Comparison of ENCODE assay signal across 1 fruit fly cellular context in genomic region chrX:16723203-16724173, dm6.
TF ChIP-seq lines count a peak whose summit lies in the region.

No protein-coding gene starts in this region.

TF ChIP-seq in whole organism, embryonic, 481 proteins besides CTCF, POLR2A, EP300 and RAD21 (continued from another document):
- TF ChIP-seq Gug (GFP tag; IDR thresholded peaks at IDR 0.05; lab: Robert Waterston, UW) (peak; percentile 12; the same call in 1 of the 4 replicates), Dek (tag; optimal IDR thresholded peaks at IDR 0.05; lab: Kevin White, UChicago) (peak; percentile 76), p53 (GFP tag; optimal IDR thresholded peaks at IDR 0.05; lab: Kevin White, UChicago) (no peak), sim (GFP tag; IDR thresholded peaks at IDR 0.05; lab: Robert Waterston, UW) (no peak; the same call in 1 of the 2 replicates), MBD-R2 (GFP tag; IDR thresholded peaks at IDR 0.05; lab: Robert Waterston, UW) (peak; percentile 15; the same call in 1 of the 2 replicates), vfl (GFP tag; optimal IDR thresholded peaks at IDR 0.05; lab: Kevin White, UChicago) (peak; percentile 37), Vsx1 (GFP tag; optimal IDR thresholded peaks at IDR 0.05; lab: Kevin White, UChicago) (peak; percentile 51), otp (GFP tag; IDR thresholded peaks at IDR 0.05; lab: Robert Waterston, UW) (peak; percentile 36; the same call in 1 of the 3 replicates), lilli (GFP tag; optimal IDR thresholded peaks at IDR 0.05; lab: Kevin White, UChicago) (peak; percentile 74), CG14710 (tag; optimal IDR thresholded peaks at IDR 0.05; lab: Kevin White, UChicago) (peak; percentile 31), dan (GFP tag; IDR thresholded peaks at IDR 0.05; lab: Robert Waterston, UW) (no peak), caup (GFP tag; optimal IDR thresholded peaks at IDR 0.05; lab: Kevin White, UChicago; ENCODE audit: severe bottlenecking) (peak; percentile 28), CG8388 (GFP tag; optimal IDR thresholded peaks at IDR 0.05; lab: Kevin White, UChicago) (peak; percentile 80), CG10543 (GFP tag; optimal IDR thresholded peaks at IDR 0.05; lab: Kevin White, UChicago) (peak; percentile 38), CG9609 (GFP tag; optimal IDR thresholded peaks at IDR 0.05; lab: Kevin White, UChicago) (peak; percentile 18), Atf3 (GFP tag; optimal IDR thresholded peaks at IDR 0.05; lab: Kevin White, UChicago) (peak; percentile 27), CG2889 (GFP tag; IDR thresholded peaks at IDR 0.05; lab: Robert Waterston, UW) (no peak), chif (GFP tag; optimal IDR thresholded peaks at IDR 0.05; lab: Kevin White, UChicago) (peak; percentile 41 to 58), maf-S (GFP tag; optimal IDR thresholded peaks at IDR 0.05; lab: Kevin White, UChicago) (peak; percentile 46), CG12659 (GFP tag; optimal IDR thresholded peaks at IDR 0.05; lab: Kevin White, UChicago) (peak; percentile 80), CG13624 (GFP tag; optimal IDR thresholded peaks at IDR 0.05; lab: Kevin White, UChicago) (no peak), Camta (GFP tag; optimal IDR thresholded peaks at IDR 0.05; lab: Kevin White, UChicago) (peak; percentile 68), CrebB (tag; optimal IDR thresholded peaks at IDR 0.05; lab: Kevin White, UChicago) (peak; percentile 43), CG18476 (GFP tag; optimal IDR thresholded peaks at IDR 0.05; lab: Kevin White, UChicago) (peak; percentile 6), CG4328 (GFP tag; optimal IDR thresholded peaks at IDR 0.05; lab: Kevin White, UChicago) (no peak), hbn (GFP tag; IDR thresholded peaks at IDR 0.05; lab: Robert Waterston, UW; ENCODE audit: partially characterized antibody) (no peak), ftz-f1 (GFP tag; optimal IDR thresholded peaks at IDR 0.05; lab: Kevin White, UChicago) (no peak), CG12104 (GFP tag; optimal IDR thresholded peaks at IDR 0.05; lab: Kevin White, UChicago) (peak; percentile 37), CG18619 (GFP tag; optimal IDR thresholded peaks at IDR 0.05; lab: Kevin White, UChicago) (peak; percentile 81), chinmo (GFP tag; IDR thresholded peaks at IDR 0.05; lab: Robert Waterston, UW; ENCODE audit: partially characterized antibody) (0 out of 4 replicates have a peak, but pooled peaks have one; percentile 53), Pdp1 (GFP tag; optimal IDR thresholded peaks at IDR 0.05; lab: Kevin White, UChicago) (peak; percentile 34 to 35), ro (GFP tag; IDR thresholded peaks at IDR 0.05; lab: Robert Waterston, UW) (peak; percentile 26; the same call in 1 of the 2 replicates), ap (GFP tag; IDR thresholded peaks at IDR 0.05; lab: Robert Waterston, UW) (0 out of 2 replicates have a peak, but pooled peaks have one; percentile 10), zfh1 (GFP tag; IDR thresholded peaks at IDR 0.05; lab: Robert Waterston, UW) (peak; percentile 60; the same call in 1 of the 3 replicates), tap (tag; optimal IDR thresholded peaks at IDR 0.05; lab: Kevin White, UChicago) (peak; percentile 19), vvl (GFP tag; IDR thresholded peaks at IDR 0.05; lab: Robert Waterston, UW) (peak; percentile 51), CG5245 (GFP tag; optimal IDR thresholded peaks at IDR 0.05; lab: Kevin White, UChicago) (no peak), CG9437 (GFP tag; optimal IDR thresholded peaks at IDR 0.05; lab: Kevin White, UChicago) (peak; percentile 73), crp (GFP tag; optimal IDR thresholded peaks at IDR 0.05; lab: Kevin White, UChicago) (peak in 1 of 2 experiments; percentile 63), dmrt99B (tag; optimal IDR thresholded peaks at IDR 0.05; lab: Kevin White, UChicago) (peak; percentile 71), CG18764 (GFP tag; optimal IDR thresholded peaks at IDR 0.05; lab: Kevin White, UChicago) (peak; percentile 10), Rx (GFP tag; IDR thresholded peaks at IDR 0.05; lab: Robert Waterston, UW) (peak; percentile 51; the same call in 1 of the 2 replicates), pum (GFP tag; optimal IDR thresholded peaks at IDR 0.05; lab: Kevin White, UChicago) (peak; percentile 10), Atf-2 (GFP tag; optimal IDR thresholded peaks at IDR 0.05; lab: Kevin White, UChicago) (peak; percentile 59), sug (tag; optimal IDR thresholded peaks at IDR 0.05; lab: Kevin White, UChicago) (peak; percentile 47), CG6765 (GFP tag; optimal IDR thresholded peaks at IDR 0.05; lab: Kevin White, UChicago) (no peak), hth (optimal IDR thresholded peaks at IDR 0.05; lab: Kevin White, UChicago) (no peak), eve (GFP tag; optimal IDR thresholded peaks at IDR 0.05; lab: Kevin White, UChicago) (peak in 1 of 2 experiments; percentile 72), CG11398 (GFP tag; optimal IDR thresholded peaks at IDR 0.05; lab: Kevin White, UChicago) (no peak), zen2 (GFP tag; IDR thresholded peaks at IDR 0.05; lab: Robert Waterston, UW; ENCODE audit: partially characterized antibody) (no peak), ssp (GFP tag; IDR thresholded peaks at IDR 0.05; lab: Robert Waterston, UW) (peak; percentile 23; the same call in 1 of the 2 replicates), NC2β (GFP tag; optimal IDR thresholded peaks at IDR 0.05; lab: Kevin White, UChicago) (peak; percentile 21), kay (GFP tag; optimal IDR thresholded peaks at IDR 0.05; lab: Kevin White, UChicago) (peak; percentile 21), wdn (GFP tag; IDR thresholded peaks at IDR 0.05; lab: Robert Waterston, UW) (peak; percentile 53), Ptx1 (GFP tag; IDR thresholded peaks at IDR 0.05; lab: Robert Waterston, UW) (peak; percentile 71), pan (optimal IDR thresholded peaks at IDR 0.05; lab: Kevin White, UChicago) (no peak), pan (GFP tag; optimal IDR thresholded peaks at IDR 0.05 in 1 of 2, IDR thresholded peaks at IDR 0.05 in 1 of 2) (peak in 1 of 2 experiments; percentile 53), Hr51 (GFP tag; optimal IDR thresholded peaks at IDR 0.05; lab: Kevin White, UChicago) (peak in 1 of 2 experiments; percentile 89), Max (GFP tag; optimal IDR thresholded peaks at IDR 0.05; lab: Kevin White, UChicago) (peak; percentile 8), CG4424 (GFP tag; optimal IDR thresholded peaks at IDR 0.05; lab: Kevin White, UChicago) (peak; percentile 8), z (GFP tag; IDR thresholded peaks at IDR 0.05; lab: Robert Waterston, UW) (no peak), knrl (GFP tag; IDR thresholded peaks at IDR 0.05; lab: Robert Waterston, UW; ENCODE audit: partially characterized antibody) (no peak), fu2 (GFP tag; optimal IDR thresholded peaks at IDR 0.05; lab: Kevin White, UChicago) (peak; percentile 3), CG15073 (GFP tag; optimal IDR thresholded peaks at IDR 0.05; lab: Kevin White, UChicago) (no peak), Fer3 (tag; optimal IDR thresholded peaks at IDR 0.05; lab: Kevin White, UChicago) (peak; percentile 58), slou (GFP tag; optimal IDR thresholded peaks at IDR 0.05; lab: Kevin White, UChicago) (peak; percentile 10), CG30403 (GFP tag; optimal IDR thresholded peaks at IDR 0.05; lab: Kevin White, UChicago) (peak; percentile 83), E2f1 (GFP tag; IDR thresholded peaks at IDR 0.05; lab: Robert Waterston, UW) (peak; percentile 68), HmgZ (tag; optimal IDR thresholded peaks at IDR 0.05; lab: Kevin White, UChicago) (peak; percentile 59), CG8089 (GFP tag; optimal IDR thresholded peaks at IDR 0.05; lab: Kevin White, UChicago) (no peak), CG31365 (tag; optimal IDR thresholded peaks at IDR 0.05; lab: Kevin White, UChicago) (no peak), Eip74EF (GFP tag; optimal IDR thresholded peaks at IDR 0.05; lab: Kevin White, UChicago) (peak in 1 of 2 experiments; percentile 49), CG13424 (tag; optimal IDR thresholded peaks at IDR 0.05; lab: Kevin White, UChicago) (peak; percentile 85), CG43689 (GFP tag; IDR thresholded peaks at IDR 0.05; lab: Robert Waterston, UW) (peak; percentile 19; the same call in 1 of the 2 replicates), CG3407 (GFP tag; optimal IDR thresholded peaks at IDR 0.05; lab: Kevin White, UChicago) (peak; percentile 63), ind (GFP tag; optimal IDR thresholded peaks at IDR 0.05; lab: Kevin White, UChicago) (peak; percentile 34), sens (GFP tag; lab: Kevin White, UChicago) (peak; percentile 96), CG3163 (GFP tag; optimal IDR thresholded peaks at IDR 0.05; lab: Kevin White, UChicago) (no peak), CG2712 (tag; optimal IDR thresholded peaks at IDR 0.05; lab: Kevin White, UChicago) (peak; percentile 76), fd64A (GFP tag; optimal IDR thresholded peaks at IDR 0.05; lab: Kevin White, UChicago) (no peak), Kr (GFP tag; optimal IDR thresholded peaks at IDR 0.05; lab: Kevin White, UChicago) (no peak), CG7839 (tag; optimal IDR thresholded peaks at IDR 0.05; lab: Kevin White, UChicago) (peak; percentile 73), CG3281 (GFP tag; optimal IDR thresholded peaks at IDR 0.05; lab: Kevin White, UChicago) (peak; percentile 52), HLH3B (GFP tag; IDR thresholded peaks at IDR 0.05; lab: Robert Waterston, UW) (peak; percentile 54), H15 (GFP tag; IDR thresholded peaks at IDR 0.05; lab: Robert Waterston, UW) (peak; percentile 63; the same call in 1 of the 3 replicates), CG8944 (GFP tag; optimal IDR thresholded peaks at IDR 0.05; lab: Kevin White, UChicago) (peak; percentile 32), CG33557 (GFP tag; optimal IDR thresholded peaks at IDR 0.05; lab: Kevin White, UChicago) (peak; percentile 31), Nf-YC (tag; optimal IDR thresholded peaks at IDR 0.05; lab: Kevin White, UChicago) (peak; percentile 51), Blimp-1 (GFP tag; optimal IDR thresholded peaks at IDR 0.05; lab: Kevin White, UChicago) (peak; percentile 52), CG18262 (tag; optimal IDR thresholded peaks at IDR 0.05; lab: Kevin White, UChicago) (peak; percentile 73), disco-r (GFP tag; optimal IDR thresholded peaks at IDR 0.05; lab: Kevin White, UChicago) (peak; percentile 35), lola (GFP tag; optimal IDR thresholded peaks at IDR 0.05; lab: Kevin White, UChicago) (peak in 1 of 3 experiments; percentile 71), CG7786 (GFP tag; optimal IDR thresholded peaks at IDR 0.05; lab: Kevin White, UChicago) (peak; percentile 35), CG32532 (GFP tag; IDR thresholded peaks at IDR 0.05; lab: Robert Waterston, UW) (peak; percentile 80), CG11504 (tag; optimal IDR thresholded peaks at IDR 0.05; lab: Kevin White, UChicago) (peak; percentile 86), CG14965 (GFP tag; optimal IDR thresholded peaks at IDR 0.05; lab: Kevin White, UChicago; ENCODE audit: borderline replicate concordance) (no peak), bbx (GFP tag; IDR thresholded peaks at IDR 0.05; lab: Robert Waterston, UW; ENCODE audit: partially characterized antibody) (no peak), CG17385 (GFP tag; optimal IDR thresholded peaks at IDR 0.05; lab: Kevin White, UChicago) (peak; percentile 79), CG12744 (GFP tag; optimal IDR thresholded peaks at IDR 0.05; lab: Kevin White, UChicago) (peak; percentile 32), CG1529 (GFP tag; optimal IDR thresholded peaks at IDR 0.05; lab: Kevin White, UChicago) (peak; percentile 67), CG10209 (GFP tag; optimal IDR thresholded peaks at IDR 0.05; lab: Kevin White, UChicago) (peak; percentile 51), CG2678 (tag; optimal IDR thresholded peaks at IDR 0.05; lab: Kevin White, UChicago) (peak; percentile 76), lab (GFP tag; optimal IDR thresholded peaks at IDR 0.05; lab: Kevin White, UChicago) (peak; percentile 78), slbo (GFP tag; IDR thresholded peaks at IDR 0.05; lab: Robert Waterston, UW) (peak; percentile 73), CG42726 (GFP tag; IDR thresholded peaks at IDR 0.05; lab: Robert Waterston, UW; ENCODE audit: partially characterized antibody) (no peak), CG10147 (GFP tag; optimal IDR thresholded peaks at IDR 0.05; lab: Kevin White, UChicago) (peak; percentile 43), unpg (GFP tag; optimal IDR thresholded peaks at IDR 0.05; lab: Kevin White, UChicago) (peak; percentile 88), CG14441 (GFP tag; IDR thresholded peaks at IDR 0.05; lab: Robert Waterston, UW) (peak; percentile 48), CG12769 (tag; optimal IDR thresholded peaks at IDR 0.05; lab: Kevin White, UChicago) (peak; percentile 38), tx (GFP tag; optimal IDR thresholded peaks at IDR 0.05; lab: Kevin White, UChicago) (peak; percentile 9), chn (GFP tag; optimal IDR thresholded peaks at IDR 0.05; lab: Kevin White, UChicago) (peak; percentile 40), org-1 (GFP tag; optimal IDR thresholded peaks at IDR 0.05; lab: Kevin White, UChicago) (peak; percentile 84), scrt (GFP tag; optimal IDR thresholded peaks at IDR 0.05; lab: Kevin White, UChicago) (peak; percentile 24), nom (GFP tag; optimal IDR thresholded peaks at IDR 0.05; lab: Kevin White, UChicago) (peak; percentile 90), dmrt11E (tag; optimal IDR thresholded peaks at IDR 0.05; lab: Kevin White, UChicago) (peak; percentile 69), CG31224 (GFP tag; IDR thresholded peaks at IDR 0.05; lab: Robert Waterston, UW) (peak; percentile 35), Mad (GFP tag; optimal IDR thresholded peaks at IDR 0.05; lab: Kevin White, UChicago) (peak; percentile 38), B-H1 (GFP tag; IDR thresholded peaks at IDR 0.05; lab: Robert Waterston, UW) (peak; percentile 54), CG5180 (GFP tag; optimal IDR thresholded peaks at IDR 0.05; lab: Kevin White, UChicago) (peak; percentile 50), Hsf (GFP tag; optimal IDR thresholded peaks at IDR 0.05; lab: Kevin White, UChicago) (peak; percentile 63), cg (GFP tag; optimal IDR thresholded peaks at IDR 0.05; lab: Kevin White, UChicago) (peak; percentile 56), CG4282 (GFP tag; optimal IDR thresholded peaks at IDR 0.05; lab: Kevin White, UChicago) (no peak), twi (tag; optimal IDR thresholded peaks at IDR 0.05; lab: Kevin White, UChicago) (peak; percentile 57), oc (tag; optimal IDR thresholded peaks at IDR 0.05; lab: Kevin White, UChicago) (peak; percentile 50), NfI (GFP tag; optimal IDR thresholded peaks at IDR 0.05; lab: Kevin White, UChicago) (peak; percentile 83), Dbx (GFP tag; IDR thresholded peaks at IDR 0.05; lab: Robert Waterston, UW) (peak; percentile 40; the same call in 1 of the 3 replicates), CG10366 (GFP tag; IDR thresholded peaks at IDR 0.05; lab: Robert Waterston, UW) (peak; percentile 67)
TF ChIP-seq in whole organism, embryonic: peak in this region for 284.
